Fruit fly (Drosophila melanogaster): Measurements from ENCODE around the gene Porin2.

The Porin2 gene

DNA sequence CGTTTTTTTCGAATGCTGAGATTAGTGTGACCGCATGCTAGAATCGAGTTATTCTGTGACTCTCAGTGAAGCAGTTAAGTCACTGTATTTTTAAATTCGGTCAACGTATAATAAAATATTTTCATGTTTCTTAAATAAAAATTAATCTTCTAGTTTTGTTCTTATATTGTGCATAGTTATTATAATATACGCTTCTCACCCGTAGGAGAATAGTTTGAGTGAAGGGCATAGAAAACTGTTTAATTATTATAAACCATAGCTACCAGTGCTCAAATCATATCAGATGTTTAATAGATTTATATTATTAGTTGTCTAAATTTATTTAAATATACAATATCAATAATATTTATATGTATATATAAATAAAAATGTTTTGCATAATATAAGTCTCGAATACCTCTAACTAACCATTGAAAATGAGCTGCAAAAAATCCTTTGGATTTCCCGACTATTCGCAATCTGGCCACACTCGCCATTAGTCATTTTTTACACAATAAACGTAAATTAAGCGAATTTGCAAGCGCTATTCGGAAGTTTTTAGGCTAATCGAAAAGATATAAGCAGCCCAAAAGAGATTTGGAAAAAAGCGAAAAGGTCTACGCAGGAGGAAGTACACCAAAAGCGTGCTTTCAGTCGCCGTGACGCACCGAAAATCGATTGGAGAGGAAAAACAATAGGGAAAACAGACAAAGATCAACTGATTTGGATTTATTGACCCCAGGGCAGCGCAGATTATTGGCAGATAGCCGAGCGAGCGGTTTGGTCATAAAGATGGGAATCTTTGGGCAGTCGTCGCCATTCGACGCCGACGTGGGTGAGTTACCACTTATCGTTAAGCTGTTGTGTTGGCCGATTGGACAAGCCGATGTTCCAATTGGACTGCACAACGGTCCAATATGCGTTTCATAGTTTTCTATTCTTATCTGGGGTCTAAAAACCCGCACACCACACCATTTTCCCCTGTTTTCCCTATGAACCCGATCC, 11.5 kb upstream of the Porin2 start, which contains the start of the genes aurB and Stam (continued):
- TF ChIP-seq eg (GFP tag; IDR thresholded peaks at IDR 0.05) (peak; percentile 61), svp (GFP tag) (peak; percentile 92), pdm3 (GFP tag; optimal IDR thresholded peaks at IDR 0.05) (peak; percentile 37), Ets96B (tag; optimal IDR thresholded peaks at IDR 0.05) (peak; percentile 45), ss (GFP tag; optimal IDR thresholded peaks at IDR 0.05) (peak in 1 of 2 experiments; percentile 24), Gug (GFP tag; IDR thresholded peaks at IDR 0.05) (peak; percentile 13; the same call in 1 of the 2 replicates), fd85E (GFP tag; optimal IDR thresholded peaks at IDR 0.05) (no peak), CG31627 (GFP tag; optimal IDR thresholded peaks at IDR 0.05) (peak; percentile 15), Eip75B (GFP tag; optimal IDR thresholded peaks at IDR 0.05) (no peak), CG6808 (GFP tag; optimal IDR thresholded peaks at IDR 0.05) (no peak), CG10669 (GFP tag; optimal IDR thresholded peaks at IDR 0.05) (peak; percentile 27), salr (GFP tag; optimal IDR thresholded peaks at IDR 0.05) (peak in 1 of 2 experiments; percentile 38), CG3032 (tag; optimal IDR thresholded peaks at IDR 0.05) (peak; percentile 59), CG32006 (GFP tag; optimal IDR thresholded peaks at IDR 0.05) (peak; percentile 57), CG11762 (GFP tag; optimal IDR thresholded peaks at IDR 0.05; ENCODE audit: insufficient read depth) (no peak), Hr39 (GFP tag; optimal IDR thresholded peaks at IDR 0.05) (peak; percentile 6), Sox14 (GFP tag; optimal IDR thresholded peaks at IDR 0.05) (no peak), Smox (GFP tag; optimal IDR thresholded peaks at IDR 0.05) (peak; percentile 31), CG8319 (GFP tag; optimal IDR thresholded peaks at IDR 0.05) (no peak), CG1621 (tag; optimal IDR thresholded peaks at IDR 0.05) (no peak), CG6276 (GFP tag; optimal IDR thresholded peaks at IDR 0.05) (no peak), OdsH (GFP tag; optimal IDR thresholded peaks at IDR 0.05) (peak; percentile 62), CG11902 (GFP tag; optimal IDR thresholded peaks at IDR 0.05) (no peak), CG7368 (GFP tag; optimal IDR thresholded peaks at IDR 0.05) (peak; percentile 19), CG4318 (GFP tag; optimal IDR thresholded peaks at IDR 0.05) (no peak), Lpt (GFP tag; optimal IDR thresholded peaks at IDR 0.05) (no peak), CG9139 (GFP tag; optimal IDR thresholded peaks at IDR 0.05) (no peak)

DNA sequence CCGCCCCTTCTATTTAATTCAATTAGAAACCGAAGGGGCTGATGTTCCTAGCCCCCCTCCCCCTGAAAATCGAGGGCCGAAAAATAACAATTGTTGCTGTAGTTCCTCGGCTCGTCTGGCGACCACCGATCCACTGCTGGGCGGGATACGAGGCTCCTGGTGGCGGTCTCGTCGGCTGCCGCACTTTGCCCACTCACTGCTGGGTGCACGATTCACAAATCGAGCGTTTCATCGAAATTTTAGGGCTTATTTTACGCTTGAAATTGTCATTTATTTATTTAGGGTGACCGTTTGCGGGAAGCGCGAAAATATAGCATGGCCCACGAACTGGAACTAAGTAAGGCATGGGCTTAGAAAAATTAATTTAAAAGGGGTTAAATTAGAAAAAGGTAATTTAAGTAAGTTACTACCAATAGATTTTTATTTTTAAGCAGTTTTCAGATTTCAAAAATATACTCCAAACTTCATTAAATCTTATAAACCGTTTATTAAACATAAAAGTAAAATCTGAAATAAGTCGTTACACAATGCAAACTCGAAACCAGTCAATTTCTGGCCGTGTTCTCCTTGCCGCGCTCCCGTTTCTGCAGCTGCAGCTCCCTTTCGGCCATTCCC, 9.6 kb upstream of the Porin2 start, which contains the start of gene Dnz1:
Dnz1 (minus strand) TSS at position 317 of the 615 bp plus-strand sequence.
- peak; percentile 48 for TF ChIP-seq acj6 (GFP tag; optimal IDR thresholded peaks at IDR 0.05)
- TF ChIP-seq CG31627 (GFP tag; optimal IDR thresholded peaks at IDR 0.05), result peak; percentile 56
- TF ChIP-seq OdsH (GFP tag; optimal IDR thresholded peaks at IDR 0.05), result peak; percentile 49
- TF ChIP-seq Sox102F (GFP tag; optimal IDR thresholded peaks at IDR 0.05), result peak; percentile 25
- peak; percentile 15 for TF ChIP-seq CG11902 (GFP tag; optimal IDR thresholded peaks at IDR 0.05)
- TF ChIP-seq fkh (GFP tag; optimal IDR thresholded peaks at IDR 0.05), result peak; percentile 57
- peak; percentile 33 for TF ChIP-seq Ets21C (GFP tag; optimal IDR thresholded peaks at IDR 0.05)
- peak; percentile 2 for TF ChIP-seq CG10669 (GFP tag; optimal IDR thresholded peaks at IDR 0.05)
- TF ChIP-seq net (GFP tag; optimal IDR thresholded peaks at IDR 0.05), result peak; percentile 50
- no peak for TF ChIP-seq CG6808 (GFP tag; optimal IDR thresholded peaks at IDR 0.05)
- TF ChIP-seq Blimp-1 (GFP tag; optimal IDR thresholded peaks at IDR 0.05), result no peak
- TF ChIP-seq Sox14 (GFP tag; optimal IDR thresholded peaks at IDR 0.05), result peak; percentile 42
- TF ChIP-seq Sox15 (GFP tag; optimal IDR thresholded peaks at IDR 0.05), result peak; percentile 5
- TF ChIP-seq Eip93F (GFP tag; optimal IDR thresholded peaks at IDR 0.05), result no peak
- peak; percentile 61 for TF ChIP-seq CG3032 (tag; optimal IDR thresholded peaks at IDR 0.05)
- no peak for TF ChIP-seq fd59A (GFP tag; optimal IDR thresholded peaks at IDR 0.05)
- no peak for TF ChIP-seq CG11762 (GFP tag; optimal IDR thresholded peaks at IDR 0.05; ENCODE audit: insufficient read depth)
- TF ChIP-seq ss (GFP tag; optimal IDR thresholded peaks at IDR 0.05), result no peak
- TF ChIP-seq CG8632 (GFP tag; optimal IDR thresholded peaks at IDR 0.05), result peak; percentile 15
- no peak for TF ChIP-seq CG6163 (GFP tag; IDR thresholded peaks at IDR 0.05)
- TF ChIP-seq CG8319 (GFP tag; optimal IDR thresholded peaks at IDR 0.05), result no peak
- no peak for TF ChIP-seq topi (GFP tag; optimal IDR thresholded peaks at IDR 0.05)
- TF ChIP-seq CG3919 (GFP tag; optimal IDR thresholded peaks at IDR 0.05), result peak; percentile 51
- peak; percentile 33 for TF ChIP-seq Eip75B (GFP tag; optimal IDR thresholded peaks at IDR 0.05)
- peak; percentile 54 for TF ChIP-seq Smox (GFP tag; optimal IDR thresholded peaks at IDR 0.05)
- TF ChIP-seq CG4318 (GFP tag; optimal IDR thresholded peaks at IDR 0.05), result no peak
- TF ChIP-seq CG34406 (GFP tag; optimal IDR thresholded peaks at IDR 0.05), result peak; percentile 42
- peak; percentile 48 for TF ChIP-seq esn (GFP tag; optimal IDR thresholded peaks at IDR 0.05)
- no peak for TF ChIP-seq Lpt (GFP tag; optimal IDR thresholded peaks at IDR 0.05)
- peak; percentile 1 for TF ChIP-seq dsx (GFP tag; optimal IDR thresholded peaks at IDR 0.05; ENCODE audit: poor library complexity, severe bottlenecking)
- TF ChIP-seq fd85E (GFP tag; optimal IDR thresholded peaks at IDR 0.05), result no peak
- no peak for TF ChIP-seq Gug (GFP tag; IDR thresholded peaks at IDR 0.05)
- TF ChIP-seq svp (GFP tag), result peak; percentile 64
- peak; percentile 32 for TF ChIP-seq CG6792 (GFP tag; optimal IDR thresholded peaks at IDR 0.05)

Data from whole organism, prepupa.